Worm (Caenorhabditis elegans) whole organism, L3 larva: ENCODE data around the gene rgs-3.

Experiments used
- ama-1 ChIP-seq: fragments of 150-350 bp; optimal IDR thresholded peaks from 2 replicates; lab custom pipeline; 2018
- daf-12 ChIP-seq: fragments of 150-350 bp; optimal IDR thresholded peaks from 2 replicates; lab custom pipeline; 2014; ENCODE audit warnings: missing biosample characterization, missing genetic modification reagents, missing genetic modification characterization
- elt-3 ChIP-seq, 3 experiments: fragments of 150-350 bp in 1 of 3; sonication (generic microtip) in 2 of 3; optimal IDR thresholded peaks; 2 replicates in 2 of 3; 4 replicates in 1 of 3; lab custom pipeline; 2014 to 2017; ENCODE audit warnings: missing biosample characterization in 3 of 3, missing genetic modification characterization in 3 of 3
- fos-1 ChIP-seq: fragments of 150-350 bp; optimal IDR thresholded peaks from 2 replicates; lab custom pipeline; 2014; ENCODE audit warnings: missing biosample characterization, missing genetic modification characterization
- jun-1 ChIP-seq: fragments of 150-350 bp; optimal IDR thresholded peaks from 2 replicates; lab custom pipeline; 2014; ENCODE audit warnings: missing biosample characterization, missing genetic modification reagents, missing genetic modification characterization
- mdl-1 ChIP-seq: fragments of 150-350 bp; optimal IDR thresholded peaks from 2 replicates; lab custom pipeline; 2014; ENCODE audit warnings: missing biosample characterization, missing genetic modification characterization
- nhr-12 ChIP-seq: fragments of 150-350 bp; optimal IDR thresholded peaks from 2 replicates; lab custom pipeline; 2014; ENCODE audit warnings: missing biosample characterization, missing genetic modification characterization
- nhr-25 ChIP-seq: sonication (generic microtip); optimal IDR thresholded peaks from 2 replicates; lab custom pipeline; 2017; ENCODE audit warnings: missing biosample characterization, missing genetic modification characterization
- pha-4 ChIP-seq: fragments of 150-350 bp; optimal IDR thresholded peaks from 2 replicates; lab custom pipeline; 2014; ENCODE audit warnings: missing biosample characterization, missing genetic modification reagents, missing genetic modification characterization
- tbx-2 ChIP-seq: sonication (generic microtip); optimal IDR thresholded peaks from 2 replicates; lab custom pipeline; 2016; ENCODE audit warnings: mild to moderate bottlenecking, missing genetic modification characterization, missing compliant biosample characterization
- unc-62 ChIP-seq: fragments of 150-350 bp; sonication (generic microtip); optimal IDR thresholded peaks from 4 replicates; lab custom pipeline; 2014; ENCODE audit warnings: missing biosample characterization, missing genetic modification reagents, missing genetic modification characterization
- ztf-4 ChIP-seq: fragments of 150-350 bp; optimal IDR thresholded peaks from 2 replicates; lab custom pipeline; 2014; ENCODE audit warnings: missing biosample characterization, missing genetic modification characterization

DNA sequence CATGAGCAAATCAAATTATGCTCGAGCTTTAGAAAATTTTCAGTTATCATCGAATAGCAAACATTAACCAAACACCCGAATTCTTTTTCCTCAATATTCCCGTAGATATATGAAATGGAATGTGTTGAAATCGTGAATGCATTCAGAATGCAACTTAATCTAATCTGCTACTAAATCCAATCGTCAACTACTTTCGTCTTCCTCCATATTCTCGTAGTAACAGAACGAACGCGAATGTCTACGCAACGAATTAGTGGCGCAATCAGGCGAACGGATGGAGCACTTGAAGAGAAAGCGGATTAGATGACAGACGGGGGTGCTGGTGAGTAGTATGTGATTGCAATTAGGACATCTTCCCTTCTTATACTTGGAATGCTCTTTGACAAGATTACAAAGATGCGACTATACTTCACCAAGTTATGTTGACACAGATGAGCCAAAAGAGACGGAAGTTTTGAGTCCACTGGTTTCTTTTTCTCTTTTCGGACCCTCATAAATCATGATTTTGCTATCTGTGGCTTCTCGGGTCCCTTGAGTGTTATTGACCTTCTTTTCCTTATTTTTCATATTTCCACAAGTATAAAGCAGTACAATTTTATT, 14.3 kb downstream of the rgs-3 start:
- TF ChIP-seq mdl-1 (tag; lab: Kevin White, UChicago): no peak
- no peak for TF ChIP-seq tbx-2 (tag; lab: Kevin White, UChicago)
- TF ChIP-seq pha-4 (tag; lab: Kevin White, UChicago): no peak
- TF ChIP-seq nhr-25 (tag; lab: Kevin White, UChicago): no peak
- TF ChIP-seq fos-1 (tag; lab: Kevin White, UChicago): no peak
- no peak for TF ChIP-seq unc-62 (GFP tag; lab: Kevin White, UChicago)
- no peak for TF ChIP-seq nhr-12 (tag; lab: Kevin White, UChicago)
- no peak for TF ChIP-seq daf-12
- no peak for TF ChIP-seq elt-3 (tag; optimal IDR thresholded peaks at IDR 0.05; lab: Kevin White, UChicago)
- no peak for TF ChIP-seq jun-1
- TF ChIP-seq ztf-4 (tag; lab: Kevin White, UChicago): no peak
- TF ChIP-seq ama-1 (lab: Kevin White, UChicago): no peak
